Fruit fly (Drosophila melanogaster) whole organism, embryonic: ENCODE data around the gene COX7AL2.
A peak's percentile ranks its signal among the peaks of the same experiment; 100 is the strongest.

Experiments
- Abd-B ChIP-seq: fragments of 200-800 bp; sonication (Bioruptor generic); optimal IDR thresholded peaks from 2 replicates; lab custom pipeline; 2018; ENCODE audit warnings: missing biosample characterization, mild to moderate bottlenecking, missing genetic modification characterization, moderate library complexity
- B-H1 ChIP-seq: fragments of 200-800 bp; sonication (Bioruptor generic); IDR thresholded peaks from 3 replicates; pipeline ENCODE4 v1.3.6; 2022; ENCODE audit warnings: missing biosample characterization, missing genetic modification characterization
- CG10147 ChIP-seq: fragments of 200-800 bp; sonication (Bioruptor generic); optimal IDR thresholded peaks from 2 replicates; lab custom pipeline; 2019; ENCODE audit warnings: missing biosample characterization, mild to moderate bottlenecking, missing genetic modification characterization, moderate library complexity
- CG10431 ChIP-seq: fragments of 200-800 bp; sonication (Bioruptor generic); optimal IDR thresholded peaks from 3 replicates; lab custom pipeline; 2018; ENCODE audit warnings: missing biosample characterization, mild to moderate bottlenecking, missing genetic modification characterization
- CG10543 ChIP-seq: fragments of 200-800 bp; sonication (Bioruptor generic); optimal IDR thresholded peaks from 3 replicates; lab custom pipeline; 2017; ENCODE audit warnings: missing biosample characterization, mild to moderate bottlenecking, missing genetic modification characterization, moderate library complexity
- CG13287 ChIP-seq: fragments of 200-800 bp; sonication (Bioruptor generic); IDR thresholded peaks from 2 replicates; pipeline ENCODE4 v1.3.6; 2022; ENCODE audit warnings: missing biosample characterization, missing genetic modification characterization; ENCODE audit not compliant: partially characterized antibody
- CG13424 ChIP-seq: fragments of 200-800 bp; sonication (Bioruptor generic); optimal IDR thresholded peaks from 2 replicates; lab custom pipeline; 2019; ENCODE audit warnings: missing biosample characterization, mild to moderate bottlenecking, missing genetic modification characterization, moderate library complexity
- CG13775 ChIP-seq: fragments of 200-800 bp; sonication (Bioruptor generic); optimal IDR thresholded peaks from 3 replicates; lab custom pipeline; 2017; ENCODE audit warnings: missing biosample characterization, mild to moderate bottlenecking, missing genetic modification characterization
- CG1603 ChIP-seq: fragments of 200-800 bp; sonication (Bioruptor generic); optimal IDR thresholded peaks from 2 replicates; lab custom pipeline; 2019; ENCODE audit warnings: missing biosample characterization, mild to moderate bottlenecking, missing genetic modification characterization, moderate library complexity
- CG18599 ChIP-seq: fragments of 200-800 bp; sonication (Bioruptor generic); optimal IDR thresholded peaks from 3 replicates; lab custom pipeline; 2017; ENCODE audit warnings: missing biosample characterization, missing genetic modification characterization, mild to moderate bottlenecking, moderate library complexity, missing genetic modification reagents
- CG2120 ChIP-seq: fragments of 200-800 bp; sonication (Bioruptor generic); optimal IDR thresholded peaks from 3 replicates; lab custom pipeline; 2016; ENCODE audit warnings: missing biosample characterization, missing genetic modification characterization
- CG2202 ChIP-seq: fragments of 200-800 bp; sonication (Bioruptor generic); optimal IDR thresholded peaks from 2 replicates; lab custom pipeline; 2018; ENCODE audit warnings: missing biosample characterization, mild to moderate bottlenecking, missing genetic modification characterization
- CG31224 ChIP-seq: fragments of 200-800 bp; sonication (Bioruptor generic); IDR thresholded peaks from 2 replicates; pipeline ENCODE4 v1.3.6; 2022; ENCODE audit warnings: missing biosample characterization, missing genetic modification characterization
- CG43689 ChIP-seq: fragments of 200-800 bp; sonication (Bioruptor generic); IDR thresholded peaks from 2 replicates; pipeline ENCODE4 v1.3.6; 2022; ENCODE audit warnings: missing biosample characterization, missing genetic modification characterization
- CG4404 ChIP-seq: fragments of 200-800 bp; sonication (Bioruptor generic); IDR thresholded peaks from 2 replicates; pipeline ENCODE4 v1.3.6; 2022; ENCODE audit warnings: missing biosample characterization, missing genetic modification characterization
- CG7357 ChIP-seq: fragments of 200-800 bp; sonication (Bioruptor generic); IDR thresholded peaks from 3 replicates; pipeline ENCODE4 v1.3.6; 2022; ENCODE audit warnings: missing biosample characterization, missing genetic modification characterization
- CG8089 ChIP-seq: fragments of 200-800 bp; sonication (Bioruptor generic); optimal IDR thresholded peaks from 3 replicates; lab custom pipeline; 2016; ENCODE audit warnings: missing biosample characterization, missing genetic modification characterization
- CG8290 ChIP-seq, 3 experiments: fragments of 200-800 bp; sonication (Bioruptor generic); optimal IDR thresholded peaks; 2 replicates each; lab custom pipeline; 2016 to 2019; ENCODE audit warnings: missing biosample characterization in 3 of 3, missing genetic modification characterization in 3 of 3, mild to moderate bottlenecking in 2 of 3, moderate library complexity in 1 of 3
- CG9215 ChIP-seq: fragments of 200-800 bp; sonication (Bioruptor generic); IDR thresholded peaks from 2 replicates; pipeline ENCODE4 v1.3.6; 2022; ENCODE audit warnings: missing biosample characterization, missing genetic modification characterization
- CG9727 ChIP-seq: fragments of 200-800 bp; sonication (Bioruptor generic); optimal IDR thresholded peaks from 3 replicates; lab custom pipeline; 2017; ENCODE audit warnings: missing biosample characterization, mild to moderate bottlenecking, missing genetic modification characterization
- Dip2 ChIP-seq: fragments of 200-800 bp; sonication (Bioruptor generic); IDR thresholded peaks from 2 replicates; pipeline ENCODE4 v1.3.6; 2022; ENCODE audit warnings: missing biosample characterization, missing genetic modification characterization
- MESR4 ChIP-seq: fragments of 200-800 bp; sonication (Bioruptor generic); optimal IDR thresholded peaks from 2 replicates; lab custom pipeline; 2018; ENCODE audit warnings: missing biosample characterization, mild to moderate bottlenecking, missing genetic modification characterization, moderate library complexity
- NC2β ChIP-seq: fragments of 200-800 bp; sonication (Bioruptor generic); optimal IDR thresholded peaks from 2 replicates; lab custom pipeline; 2016; ENCODE audit warnings: missing biosample characterization, missing genetic modification characterization
- Oli ChIP-seq: fragments of 200-800 bp; sonication (Bioruptor generic); optimal IDR thresholded peaks from 2 replicates; lab custom pipeline; 2018; ENCODE audit warnings: missing biosample characterization, mild to moderate bottlenecking, missing genetic modification characterization, moderate library complexity
- Six4 ChIP-seq: fragments of 200-800 bp; sonication (Bioruptor generic); optimal IDR thresholded peaks from 2 replicates; lab custom pipeline; 2016; ENCODE audit warnings: missing biosample characterization, missing genetic modification characterization
- Sry-β ChIP-seq: fragments of 200-800 bp; sonication (Bioruptor generic); optimal IDR thresholded peaks from 2 replicates; lab custom pipeline; 2018; ENCODE audit warnings: missing biosample characterization, mild to moderate bottlenecking, missing genetic modification characterization, moderate library complexity
- amos ChIP-seq: fragments of 200-800 bp; sonication (Bioruptor generic); IDR thresholded peaks from 2 replicates; pipeline ENCODE4 v1.3.6; 2022; ENCODE audit warnings: missing biosample characterization, missing genetic modification characterization; ENCODE audit not compliant: partially characterized antibody
- cas ChIP-seq: fragments of 200-800 bp; sonication (Bioruptor generic); IDR thresholded peaks from 2 replicates; pipeline ENCODE4 v1.3.6; 2022; ENCODE audit warnings: missing biosample characterization, missing genetic modification characterization
- corto ChIP-seq: fragments of 200-800 bp; sonication (Bioruptor generic); optimal IDR thresholded peaks from 2 replicates; lab custom pipeline; 2016; ENCODE audit warnings: missing biosample characterization, mild to moderate bottlenecking, missing genetic modification characterization, moderate library complexity
- croc ChIP-seq: fragments of 200-800 bp; sonication (Bioruptor generic); conservative IDR thresholded peaks from 3 replicates; pipeline ENCODE4 v1.3.6; 2022; ENCODE audit warnings: missing biosample characterization, missing genetic modification characterization
- ems ChIP-seq: fragments of 200-800 bp; sonication (Bioruptor generic); optimal IDR thresholded peaks from 3 replicates; lab custom pipeline; 2016; ENCODE audit warnings: missing biosample characterization, missing genetic modification characterization
- gem ChIP-seq: fragments of 200-800 bp; sonication (Bioruptor generic); optimal IDR thresholded peaks from 2 replicates; lab custom pipeline; 2019; ENCODE audit warnings: missing biosample characterization, mild to moderate bottlenecking, missing genetic modification characterization, moderate library complexity
- grau ChIP-seq: fragments of 200-800 bp; optimal IDR thresholded peaks from 3 replicates; lab custom pipeline; 2019; ENCODE audit warnings: missing biosample characterization, mild to moderate bottlenecking, missing genetic modification characterization, moderate library complexity
- ind ChIP-seq: fragments of 200-800 bp; sonication (Bioruptor generic); optimal IDR thresholded peaks from 3 replicates; lab custom pipeline; 2016; ENCODE audit warnings: missing biosample characterization, missing genetic modification characterization
- kay ChIP-seq: fragments of 200-800 bp; sonication (Bioruptor generic); optimal IDR thresholded peaks from 2 replicates; lab custom pipeline; 2016; ENCODE audit warnings: missing biosample characterization, missing genetic modification characterization
- lab ChIP-seq: fragments of 200-800 bp; sonication (Bioruptor generic); optimal IDR thresholded peaks from 3 replicates; lab custom pipeline; 2017; ENCODE audit warnings: missing biosample characterization, missing genetic modification characterization, mild to moderate bottlenecking, moderate library complexity, missing genetic modification reagents
- lmd ChIP-seq: fragments of 200-800 bp; sonication (Bioruptor generic); IDR thresholded peaks from 2 replicates; pipeline ENCODE4 v1.3.6; 2022; ENCODE audit warnings: missing biosample characterization, missing genetic modification characterization
- mirr ChIP-seq: fragments of 200-800 bp; sonication (Bioruptor generic); optimal IDR thresholded peaks from 3 replicates; lab custom pipeline; 2018; ENCODE audit warnings: missing biosample characterization, mild to moderate bottlenecking, missing genetic modification characterization
- nom ChIP-seq: fragments of 200-800 bp; sonication (Bioruptor generic); optimal IDR thresholded peaks from 2 replicates; lab custom pipeline; 2017; ENCODE audit warnings: missing biosample characterization, missing genetic modification characterization, mild to moderate bottlenecking, moderate library complexity, missing genetic modification reagents
- pan ChIP-seq, 4 experiments: fragments of >200 bp in 3 of 4; fragments of 200-800 bp in 1 of 4; sonication (Bioruptor generic) in 1 of 4; optimal IDR thresholded peaks in 3 of 4; IDR thresholded peaks in 1 of 4; 2 replicates each; pipeline versions ENCODE4 v1.3.6 to Lab custom; 2017 to 2022; ENCODE audit warnings: missing biosample characterization in 2 of 4, missing genetic modification characterization in 2 of 4, mixed read lengths in 1 of 4
- pfk ChIP-seq: fragments of 200-800 bp; sonication (Bioruptor generic); optimal IDR thresholded peaks from 2 replicates; lab custom pipeline; 2018; ENCODE audit warnings: missing biosample characterization, mild to moderate bottlenecking, missing genetic modification characterization, moderate library complexity
- pho ChIP-seq: fragments of 200-800 bp; sonication (Bioruptor generic); optimal IDR thresholded peaks from 2 replicates; lab custom pipeline; 2016; ENCODE audit warnings: missing biosample characterization, missing genetic modification characterization
- ro ChIP-seq: fragments of 200-800 bp; sonication (Bioruptor generic); IDR thresholded peaks from 2 replicates; pipeline ENCODE4 v1.3.6; 2022; ENCODE audit warnings: missing biosample characterization, missing genetic modification characterization
- slou ChIP-seq: fragments of 200-800 bp; sonication (Bioruptor generic); optimal IDR thresholded peaks from 3 replicates; lab custom pipeline; 2016; ENCODE audit warnings: missing biosample characterization, missing genetic modification characterization
- tup ChIP-seq: fragments of 200-800 bp; sonication (Bioruptor generic); optimal IDR thresholded peaks from 2 replicates; lab custom pipeline; 2016; ENCODE audit warnings: missing biosample characterization, mild to moderate bottlenecking, missing genetic modification characterization, moderate library complexity
- tx ChIP-seq: fragments of 200-800 bp; sonication (Bioruptor generic); optimal IDR thresholded peaks from 2 replicates; lab custom pipeline; 2016; ENCODE audit warnings: missing biosample characterization, missing genetic modification characterization
- vfl ChIP-seq: fragments of 200-800 bp; sonication (Bioruptor generic); optimal IDR thresholded peaks from 2 replicates; lab custom pipeline; 2016; ENCODE audit warnings: missing biosample characterization, missing genetic modification characterization

The COX7AL2 gene

dm6 chr2L:2198613-2199432 lies 1.1 kb upstream of the COX7AL2 start:
- TF ChIP-seq slou (GFP tag; lab: Kevin White, UChicago) (no peak), CG8089 (peak; percentile 87), mirr (peak; percentile 84), Dip2 (no peak), B-H1 (no peak), ems (peak; percentile 90), grau (tag; lab: Kevin White, UChicago) (peak; percentile 83), corto (peak; percentile 96), CG10431 (GFP tag; lab: Kevin White, UChicago) (peak; percentile 12), CG10543 (GFP tag; lab: Kevin White, UChicago) (peak; percentile 94), MESR4 (GFP tag; lab: Kevin White, UChicago) (peak; percentile 9), Six4 (peak; percentile 84), CG13775 (GFP tag; lab: Kevin White, UChicago) (peak; percentile 77), tup (peak; percentile 78), CG13287 (GFP tag; lab: Robert Waterston, UW) (no peak), CG43689 (GFP tag; lab: Robert Waterston, UW) (no peak), ro (GFP tag; lab: Robert Waterston, UW) (no peak), CG8290 (GFP tag; optimal IDR thresholded peaks at IDR 0.05; lab: Kevin White, UChicago) (peak; percentile 45), CG8290 (tag; optimal IDR thresholded peaks at IDR 0.05; lab: Kevin White, UChicago) (peak; percentile 4 to 88), CG1603 (tag; lab: Kevin White, UChicago) (peak; percentile 95), lmd (GFP tag; lab: Robert Waterston, UW) (no peak), cas (no peak), pan (optimal IDR thresholded peaks at IDR 0.05; lab: Kevin White, UChicago) (no peak), pan (GFP tag; optimal IDR thresholded peaks at IDR 0.05 in 1 of 2, IDR thresholded peaks at IDR 0.05 in 1 of 2) (no peak), CG9215 (no peak), CG9727 (GFP tag; lab: Kevin White, UChicago) (peak; percentile 85), CG2202 (tag; lab: Kevin White, UChicago) (peak; percentile 84), CG4404 (no peak), vfl (GFP tag; lab: Kevin White, UChicago) (peak; percentile 72), pfk (GFP tag; lab: Kevin White, UChicago) (peak; percentile 51), tx (peak; percentile 80), Sry-β (peak; percentile 38), CG13424 (tag; lab: Kevin White, UChicago) (peak; percentile 76), Abd-B (GFP tag; lab: Kevin White, UChicago) (peak; percentile 80), CG7357 (GFP tag; lab: Robert Waterston, UW) (peak; percentile 76; the same call in 1 of the 3 replicates), CG10147 (GFP tag; lab: Kevin White, UChicago) (peak; percentile 64), CG2120 (GFP tag; lab: Kevin White, UChicago) (peak; percentile 89), amos (GFP tag; lab: Robert Waterston, UW) (no peak), ind (GFP tag; lab: Kevin White, UChicago) (peak; percentile 89), CG31224 (GFP tag; lab: Robert Waterston, UW) (no peak), kay (GFP tag; lab: Kevin White, UChicago) (peak; percentile 83), NC2β (GFP tag; lab: Kevin White, UChicago) (peak; percentile 81), CG18599 (GFP tag; lab: Kevin White, UChicago) (peak; percentile 93), lab (GFP tag; lab: Kevin White, UChicago) (peak; percentile 87), pho (GFP tag; lab: Kevin White, UChicago) (peak; percentile 82), Oli (tag; lab: Kevin White, UChicago) (peak; percentile 91), croc (GFP tag; lab: Robert Waterston, UW) (peak; percentile 85), nom (peak; percentile 81), gem (tag; lab: Kevin White, UChicago) (peak; percentile 94)
